Worm (Caenorhabditis elegans) whole organism, young adult: ENCODE results near the gene sra-28.

Source experiments
- B0019.2 ChIP-seq: fragments of 200-800 bp; sonication (Bioruptor generic); conservative IDR thresholded peaks from 2 replicates; pipeline ENCODE4 v1.3.6; 2022; ENCODE audit warnings: missing genetic modification reagents, missing genetic modification characterization, missing compliant biosample characterization
- C17E4.6 ChIP-seq: fragments of 200-800 bp; sonication (Bioruptor generic); IDR thresholded peaks from 2 replicates; pipeline ENCODE4 v1.3.6; 2022; ENCODE audit warnings: missing genetic modification reagents, missing genetic modification characterization, missing compliant biosample characterization
- F22D6.2 ChIP-seq: sonication (generic microtip); optimal IDR thresholded peaks from 2 replicates; lab custom pipeline; 2016; ENCODE audit warnings: mild to moderate bottlenecking, missing genetic modification characterization, missing compliant biosample characterization
- F49E8.2 ChIP-seq: sonication (generic microtip); optimal IDR thresholded peaks from 3 replicates; lab custom pipeline; 2017; ENCODE audit warnings: missing genetic modification characterization, mild to moderate bottlenecking, missing compliant biosample characterization, antibody characterized with exemption, moderate library complexity; ENCODE audit not compliant: insufficient read depth
- F52B5.7 ChIP-seq: sonication (generic microtip); optimal IDR thresholded peaks from 2 replicates; lab custom pipeline; 2016; ENCODE audit warnings: mild to moderate bottlenecking, missing genetic modification characterization, missing compliant biosample characterization
- F57C9.4 ChIP-seq: sonication (generic microtip); optimal IDR thresholded peaks from 2 replicates; lab custom pipeline; 2017; ENCODE audit warnings: mild to moderate bottlenecking, missing genetic modification characterization, missing compliant biosample characterization
- K11D2.4 ChIP-seq: fragments of 200-800 bp; sonication (Bioruptor generic); IDR thresholded peaks from 2 replicates; pipeline ENCODE4 v1.3.6; 2022; ENCODE audit warnings: missing genetic modification reagents, missing genetic modification characterization, missing compliant biosample characterization
- K12H6.12 ChIP-seq: fragments of 200-800 bp; sonication (Bioruptor generic); optimal IDR thresholded peaks from 2 replicates; lab custom pipeline; 2018; ENCODE audit warnings: mild to moderate bottlenecking, missing genetic modification characterization, missing compliant biosample characterization
- Y53G8AR.9 ChIP-seq: fragments of 200-800 bp; sonication (Bioruptor generic); conservative IDR thresholded peaks from 2 replicates; pipeline ENCODE4 v1.3.6; 2022; ENCODE audit warnings: missing genetic modification reagents, missing genetic modification characterization, missing compliant biosample characterization
- Y79H2A.3 ChIP-seq: fragments of 200-800 bp; sonication (Bioruptor generic); conservative IDR thresholded peaks from 2 replicates; pipeline ENCODE4 v1.3.6; 2022; ENCODE audit warnings: missing genetic modification reagents, missing genetic modification characterization, missing compliant biosample characterization
- Y95B8A.8 ChIP-seq: fragments of 200-800 bp; sonication (Bioruptor generic); IDR thresholded peaks from 2 replicates; pipeline ENCODE4 v1.3.6; 2022; ENCODE audit warnings: missing genetic modification reagents, missing genetic modification characterization, missing compliant biosample characterization
- akir-1 ChIP-seq: fragments of 200-800 bp; sonication (Bioruptor generic); optimal IDR thresholded peaks from 2 replicates; lab custom pipeline; 2018; ENCODE audit warnings: mild to moderate bottlenecking, missing genetic modification characterization, moderate library complexity, missing compliant biosample characterization
- ama-1 ChIP-seq, 3 experiments: fragments of 150-350 bp in 1 of 3; sonication (generic microtip) in 2 of 3; optimal IDR thresholded peaks; 2 replicates each; lab custom pipeline; 2014 to 2018; ENCODE audit warnings: missing biosample characterization in 2 of 3, missing genetic modification characterization in 2 of 3, missing genetic modification reagents in 2 of 3
- bed-1 ChIP-seq: fragments of 200-800 bp; sonication (Bioruptor generic); IDR thresholded peaks from 2 replicates; pipeline ENCODE4 v1.3.6; 2022; ENCODE audit warnings: missing genetic modification reagents, missing genetic modification characterization, missing compliant biosample characterization
- cebp-1 ChIP-seq, 2 experiments: fragments of 200-800 bp in 1 of 2; sonication (Bioruptor generic) in 1 of 2; sonication (generic microtip) in 1 of 2; IDR thresholded peaks in 1 of 2; optimal IDR thresholded peaks in 1 of 2; 2 replicates each; pipeline versions ENCODE4 v1.3.6 to Lab custom; 2017 to 2022; ENCODE audit warnings: missing compliant biosample characterization in 2 of 2, missing genetic modification characterization in 2 of 2, mild to moderate bottlenecking in 1 of 2, missing genetic modification reagents in 1 of 2, moderate library complexity in 1 of 2
- cebp-2 ChIP-seq: fragments of 200-800 bp; sonication (Bioruptor generic); IDR thresholded peaks from 2 replicates; pipeline ENCODE4 v1.3.6; 2022; ENCODE audit warnings: missing genetic modification characterization, missing compliant biosample characterization
- ceh-100 ChIP-seq: fragments of 200-800 bp; sonication (Bioruptor generic); IDR thresholded peaks from 2 replicates; pipeline ENCODE4 v1.3.6; 2022; ENCODE audit warnings: missing genetic modification reagents, missing genetic modification characterization, missing compliant biosample characterization
- ceh-27 ChIP-seq: fragments of 200-800 bp; sonication (Bioruptor generic); optimal IDR thresholded peaks from 2 replicates; lab custom pipeline; 2018; ENCODE audit warnings: mild to moderate bottlenecking, missing genetic modification characterization, moderate library complexity, missing compliant biosample characterization
- egl-18 ChIP-seq: fragments of 200-800 bp; sonication (Bioruptor generic); IDR thresholded peaks from 2 replicates; pipeline ENCODE4 v1.3.6; 2022; ENCODE audit warnings: missing genetic modification reagents, missing genetic modification characterization, missing compliant biosample characterization
- egl-44 ChIP-seq: fragments of 200-800 bp; sonication (Bioruptor generic); IDR thresholded peaks from 2 replicates; pipeline ENCODE4 v1.3.6; 2022; ENCODE audit warnings: missing genetic modification reagents, missing genetic modification characterization, missing compliant biosample characterization
- ekl-4 ChIP-seq: fragments of 200-800 bp; sonication (Bioruptor generic); IDR thresholded peaks from 2 replicates; pipeline ENCODE4 v1.3.6; 2022; ENCODE audit warnings: missing genetic modification reagents, missing genetic modification characterization, missing compliant biosample characterization
- him-1 ChIP-seq: sonication (generic microtip); optimal IDR thresholded peaks from 2 replicates; lab custom pipeline; 2016; ENCODE audit warnings: missing genotype, missing genetic modification reagents, missing genetic modification characterization, missing compliant biosample characterization
- hlh-12 ChIP-seq: sonication (generic microtip); optimal IDR thresholded peaks from 2 replicates; lab custom pipeline; 2016; ENCODE audit warnings: missing genetic modification characterization, missing compliant biosample characterization
- hrde-1 ChIP-seq: sonication (generic microtip); optimal IDR thresholded peaks from 2 replicates; lab custom pipeline; 2016; ENCODE audit warnings: missing genetic modification characterization, mild to moderate bottlenecking, missing compliant biosample characterization, moderate library complexity, missing genotype, missing genetic modification reagents, borderline replicate concordance
- let-526 ChIP-seq: fragments of 200-800 bp; sonication (Bioruptor generic); IDR thresholded peaks from 2 replicates; pipeline ENCODE4 v1.3.6; 2022; ENCODE audit warnings: missing genetic modification reagents, missing genetic modification characterization, missing compliant biosample characterization
- let-607 ChIP-seq, 2 experiments: fragments of 200-800 bp in 1 of 2; sonication (Bioruptor generic) in 1 of 2; sonication (generic microtip) in 1 of 2; optimal IDR thresholded peaks; 2 replicates each; lab custom pipeline; 2016 to 2018; ENCODE audit warnings: mild to moderate bottlenecking in 2 of 2, missing compliant biosample characterization in 2 of 2, missing genetic modification characterization in 2 of 2, moderate library complexity in 2 of 2, missing genotype in 1 of 2
- lir-1 ChIP-seq: fragments of 200-800 bp; sonication (Bioruptor generic); conservative IDR thresholded peaks from 2 replicates; pipeline ENCODE4 v1.3.6; 2022; ENCODE audit warnings: missing genetic modification reagents, missing genetic modification characterization, missing compliant biosample characterization
- lsy-27 ChIP-seq: sonication (generic microtip); optimal IDR thresholded peaks from 2 replicates; lab custom pipeline; 2017; ENCODE audit warnings: missing genetic modification characterization, mild to moderate bottlenecking, missing compliant biosample characterization, antibody characterized with exemption, missing genotype, borderline replicate concordance; ENCODE audit not compliant: insufficient read depth
- mel-28 ChIP-seq: sonication (generic microtip); optimal IDR thresholded peaks from 2 replicates; lab custom pipeline; 2016; ENCODE audit warnings: borderline replicate concordance, mild to moderate bottlenecking, missing genetic modification characterization, missing compliant biosample characterization
- mes-4 ChIP-seq: sonication (generic microtip); optimal IDR thresholded peaks from 2 replicates; lab custom pipeline; 2016; ENCODE audit warnings: missing genotype, missing genetic modification characterization, missing compliant biosample characterization
- nfyb-1 ChIP-seq: fragments of 200-800 bp; sonication (Bioruptor generic); IDR thresholded peaks from 2 replicates; pipeline ENCODE4 v1.3.6; 2022; ENCODE audit warnings: missing genetic modification reagents, missing genetic modification characterization, missing compliant biosample characterization
- nhr-120 ChIP-seq: fragments of 200-800 bp; sonication (Bioruptor generic); IDR thresholded peaks from 2 replicates; pipeline ENCODE4 v1.3.6; 2022; ENCODE audit warnings: missing genetic modification characterization, missing compliant biosample characterization
- pbrm-1 ChIP-seq: fragments of 200-800 bp; sonication (Bioruptor generic); IDR thresholded peaks from 2 replicates; pipeline ENCODE4 v1.3.6; 2022; ENCODE audit warnings: missing genetic modification reagents, missing genetic modification characterization, missing compliant biosample characterization
- pha-4 ChIP-seq: fragments of 150-350 bp; sonication (generic microtip); optimal IDR thresholded peaks from 2 replicates; lab custom pipeline; 2014; ENCODE audit warnings: missing biosample characterization, missing genetic modification reagents, missing genetic modification characterization
- repo-1 ChIP-seq: sonication (generic microtip); optimal IDR thresholded peaks from 2 replicates; lab custom pipeline; 2017; ENCODE audit warnings: mild to moderate bottlenecking, missing genetic modification characterization, missing compliant biosample characterization
- rpc-1 ChIP-seq, 2 experiments: fragments of 150-350 bp in 1 of 2; sonication (generic microtip) in 1 of 2; optimal IDR thresholded peaks; 2 replicates each; lab custom pipeline; 2014 to 2018; ENCODE audit warnings: missing biosample characterization in 1 of 2, missing genetic modification characterization in 1 of 2, missing genetic modification reagents in 1 of 2, missing genotype in 1 of 2
- sdz-38 ChIP-seq: sonication (generic microtip); optimal IDR thresholded peaks from 2 replicates; lab custom pipeline; 2016; ENCODE audit warnings: missing genotype, missing genetic modification characterization, missing compliant biosample characterization
- snpc-1.3 ChIP-seq: sonication (generic microtip); optimal IDR thresholded peaks from 2 replicates; lab custom pipeline; 2017; ENCODE audit warnings: missing genetic modification characterization, mild to moderate bottlenecking, missing compliant biosample characterization, antibody characterized with exemption, moderate library complexity, missing genotype, missing genetic modification reagents; ENCODE audit not compliant: insufficient read depth
- somi-1 ChIP-seq: fragments of 200-800 bp; sonication (Bioruptor generic); optimal IDR thresholded peaks from 2 replicates; lab custom pipeline; 2018; ENCODE audit warnings: mild to moderate bottlenecking, missing genetic modification characterization, missing compliant biosample characterization
- sptf-2 ChIP-seq: fragments of 200-800 bp; sonication (Bioruptor generic); optimal IDR thresholded peaks from 2 replicates; lab custom pipeline; 2018; ENCODE audit warnings: mild to moderate bottlenecking, missing genetic modification characterization, missing compliant biosample characterization
- tbp1 ChIP-seq: fragments of 200-800 bp; sonication (Bioruptor generic); optimal IDR thresholded peaks from 2 replicates; lab custom pipeline; 2018; ENCODE audit warnings: mild to moderate bottlenecking, missing genetic modification characterization, missing compliant biosample characterization
- tlf-1 ChIP-seq: fragments of 200-800 bp; sonication (Bioruptor generic); optimal IDR thresholded peaks from 2 replicates; lab custom pipeline; 2018; ENCODE audit warnings: mild to moderate bottlenecking, missing genetic modification characterization, missing compliant biosample characterization
- unc-130 ChIP-seq: sonication (generic microtip); optimal IDR thresholded peaks from 2 replicates; lab custom pipeline; 2016; ENCODE audit warnings: missing genetic modification reagents, missing genetic modification characterization, missing compliant biosample characterization
- zim-3 ChIP-seq: sonication (generic microtip); optimal IDR thresholded peaks from 2 replicates; lab custom pipeline; 2017; ENCODE audit warnings: mild to moderate bottlenecking, missing genetic modification characterization, moderate library complexity, missing compliant biosample characterization
- ztf-22 ChIP-seq: fragments of 200-800 bp; sonication (Bioruptor generic); optimal IDR thresholded peaks from 2 replicates; lab custom pipeline; 2018; ENCODE audit warnings: mild to moderate bottlenecking, missing genetic modification characterization, moderate library complexity, missing compliant biosample characterization
- ztf-28 ChIP-seq: fragments of 200-800 bp; sonication (Bioruptor generic); IDR thresholded peaks from 2 replicates; pipeline ENCODE4 v1.3.6; 2022; ENCODE audit warnings: missing genetic modification reagents, missing genetic modification characterization, missing compliant biosample characterization

Gene sra-28

DNA sequence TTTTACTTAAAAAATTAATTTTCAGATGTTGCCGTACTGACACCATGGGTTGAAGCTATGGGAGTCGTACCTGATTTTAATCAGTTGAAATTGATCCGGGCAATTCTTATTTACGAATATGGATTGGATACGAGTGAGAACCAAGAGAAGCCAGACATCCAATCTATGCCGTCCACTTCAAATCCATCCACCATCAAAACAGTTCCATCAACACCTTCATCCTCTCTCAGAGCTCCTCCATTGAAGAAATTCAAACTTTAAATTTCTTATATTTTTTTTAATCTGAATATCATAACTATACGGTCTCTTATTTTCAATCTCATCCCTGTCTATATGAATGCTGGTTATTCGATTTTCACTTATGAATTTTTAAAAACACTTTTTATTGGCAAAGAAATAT is 14.7 kb downstream of the sra-28 start:
- TF ChIP-seq F52B5.7 (tag; lab: Kevin White, UChicago) = no peak
- 0 out of 2 replicates have a peak, but pooled peaks have one; percentile 41 for TF ChIP-seq K11D2.4 (GFP tag; lab: Robert Waterston, UW)
- TF ChIP-seq pbrm-1 (GFP tag; lab: Robert Waterston, UW) = 0 out of 2 replicates have a peak, but pooled peaks have one; percentile 32
- TF ChIP-seq egl-44 (GFP tag; lab: Robert Waterston, UW) = no peak
- TF ChIP-seq ztf-28 (GFP tag; lab: Robert Waterston, UW) = no peak
- TF ChIP-seq ztf-22 (GFP tag; lab: Kevin White, UChicago) = no peak
- TF ChIP-seq tbp1 (GFP tag; lab: Kevin White, UChicago) = peak; percentile 10
- 0 out of 2 replicates have a peak, but pooled peaks have one; percentile 16 for TF ChIP-seq B0019.2
- 0 out of 2 replicates have a peak, but pooled peaks have one; percentile 29 for TF ChIP-seq cebp-1 (GFP tag; IDR thresholded peaks at IDR 0.05; lab: Robert Waterston, UW)
- peak; percentile 59 for TF ChIP-seq cebp-1 (tag; optimal IDR thresholded peaks at IDR 0.05; lab: Kevin White, UChicago)
- no peak for TF ChIP-seq akir-1 (GFP tag; lab: Kevin White, UChicago)
- TF ChIP-seq Y79H2A.3 (GFP tag; lab: Robert Waterston, UW) = no peak
- 0 out of 2 replicates have a peak, but pooled peaks have one; percentile 7 for TF ChIP-seq C17E4.6 (GFP tag; lab: Robert Waterston, UW)
- TF ChIP-seq F22D6.2 (tag; lab: Kevin White, UChicago) = no peak
- TF ChIP-seq him-1 (tag; lab: Kevin White, UChicago) = no peak
- 0 out of 2 replicates have a peak, but pooled peaks have one; percentile 27 for TF ChIP-seq Y95B8A.8
- peak; percentile 64 for TF ChIP-seq repo-1 (tag; lab: Kevin White, UChicago)
- peak; percentile 60 for TF ChIP-seq ekl-4 (GFP tag; lab: Robert Waterston, UW)
- no peak for TF ChIP-seq ceh-27 (GFP tag; lab: Kevin White, UChicago)
- TF ChIP-seq rpc-1 (optimal IDR thresholded peaks at IDR 0.05; lab: Kevin White, UChicago) = no peak
- no peak for TF ChIP-seq rpc-1 (tag; optimal IDR thresholded peaks at IDR 0.05; lab: Kevin White, UChicago)
- TF ChIP-seq lsy-27 = no peak
- peak; percentile 28 for TF ChIP-seq tlf-1 (GFP tag; lab: Kevin White, UChicago)
- TF ChIP-seq let-526 (GFP tag; lab: Robert Waterston, UW) = no peak
- no peak for TF ChIP-seq bed-1 (GFP tag; lab: Robert Waterston, UW)
- no peak for TF ChIP-seq snpc-1.3 (tag; lab: Kevin White, UChicago)
- no peak for TF ChIP-seq F57C9.4 (tag; lab: Kevin White, UChicago)
- peak; percentile 73 for TF ChIP-seq nfyb-1 (GFP tag; lab: Robert Waterston, UW)
- TF ChIP-seq nhr-120 (GFP tag; lab: Robert Waterston, UW) = no peak
- TF ChIP-seq cebp-2 (GFP tag; lab: Robert Waterston, UW) = no peak
- TF ChIP-seq pha-4 (tag; lab: Kevin White, UChicago) = no peak
- peak; percentile 75 for TF ChIP-seq ama-1 (optimal IDR thresholded peaks at IDR 0.05; lab: Kevin White, UChicago)
- no peak for TF ChIP-seq ama-1 (GFP tag; optimal IDR thresholded peaks at IDR 0.05; lab: Kevin White, UChicago)
- no peak for TF ChIP-seq let-607 (tag; optimal IDR thresholded peaks at IDR 0.05; lab: Kevin White, UChicago)
- peak; percentile 34; the same call in 1 of the 2 replicates for TF ChIP-seq lir-1 (GFP tag; lab: Robert Waterston, UW)
- TF ChIP-seq sdz-38 = no peak
- TF ChIP-seq somi-1 = no peak
- TF ChIP-seq mes-4 (tag; lab: Kevin White, UChicago) = no peak
- peak; percentile 52 for TF ChIP-seq mel-28 (tag; lab: Kevin White, UChicago)
- TF ChIP-seq hrde-1 (tag; lab: Kevin White, UChicago) = no peak
- TF ChIP-seq zim-3 (tag; lab: Kevin White, UChicago) = no peak
- peak; percentile 79 for TF ChIP-seq Y53G8AR.9 (GFP tag; lab: Robert Waterston, UW)
- no peak for TF ChIP-seq unc-130 (GFP tag; lab: Kevin White, UChicago)
- TF ChIP-seq hlh-12 (tag; lab: Kevin White, UChicago) = no peak
- no peak for TF ChIP-seq sptf-2 (GFP tag; lab: Kevin White, UChicago)
- TF ChIP-seq ceh-100 (GFP tag; lab: Robert Waterston, UW) = no peak
- TF ChIP-seq egl-18 (GFP tag; lab: Robert Waterston, UW) = no peak
- TF ChIP-seq K12H6.12 (tag; lab: Kevin White, UChicago) = no peak
- no peak for TF ChIP-seq F49E8.2 (tag; lab: Kevin White, UChicago)
